Worm (Caenorhabditis elegans): ENCODE results near the gene hsp-12.6.

Gene hsp-12.6

DNA sequence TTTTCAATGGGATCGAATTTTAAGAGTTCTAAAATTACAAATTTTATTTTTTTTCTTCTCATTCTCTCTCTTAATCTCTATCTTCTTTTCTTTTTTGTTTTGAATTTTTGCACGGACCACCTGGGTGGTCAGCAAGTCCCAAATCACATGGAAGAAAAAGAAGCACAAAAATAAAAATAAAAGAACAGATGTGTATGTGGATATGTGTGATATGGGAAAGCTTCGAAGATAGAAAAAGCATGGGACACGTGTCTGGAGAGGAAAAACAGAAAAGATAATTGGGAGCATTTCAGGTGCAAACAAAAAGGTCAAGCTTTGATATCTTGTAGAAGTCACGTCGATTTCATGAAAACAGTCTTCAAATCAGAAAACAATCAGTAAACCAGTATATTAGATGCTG is at the start of gene hsp-12.6:
hsp-12.6 (minus strand) TSS at position 20 of the 400 bp plus-strand sequence.
- TF ChIP-seq unc-62 (GFP tag; optimal IDR thresholded peaks at IDR 0.05), result no peak

DNA sequence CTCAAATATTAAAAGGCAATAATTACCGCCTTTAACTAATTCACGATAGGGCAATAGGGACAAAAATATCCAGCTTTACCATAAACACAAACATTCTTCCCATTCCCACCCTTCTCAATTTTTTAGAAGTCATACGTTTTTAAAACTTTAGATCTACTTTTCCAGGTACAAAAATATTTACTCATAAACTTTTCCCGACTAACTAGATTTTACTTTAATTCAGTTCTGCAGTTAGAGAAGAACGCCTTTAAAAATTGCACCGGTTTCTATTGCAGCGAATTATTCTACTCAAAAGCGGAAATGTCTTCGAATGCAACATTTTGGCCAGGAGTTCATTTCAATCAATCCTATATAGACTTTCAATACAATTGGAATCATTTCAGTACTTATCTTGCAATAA is 49.3 kb upstream of the hsp-12.6 start, which contains the start of gene sru-3:
sru-3 (plus strand) TSS at position 301 of the 400 bp plus-strand sequence.
- TF ChIP-seq unc-62 (GFP tag; optimal IDR thresholded peaks at IDR 0.05), result no peak

DNA sequence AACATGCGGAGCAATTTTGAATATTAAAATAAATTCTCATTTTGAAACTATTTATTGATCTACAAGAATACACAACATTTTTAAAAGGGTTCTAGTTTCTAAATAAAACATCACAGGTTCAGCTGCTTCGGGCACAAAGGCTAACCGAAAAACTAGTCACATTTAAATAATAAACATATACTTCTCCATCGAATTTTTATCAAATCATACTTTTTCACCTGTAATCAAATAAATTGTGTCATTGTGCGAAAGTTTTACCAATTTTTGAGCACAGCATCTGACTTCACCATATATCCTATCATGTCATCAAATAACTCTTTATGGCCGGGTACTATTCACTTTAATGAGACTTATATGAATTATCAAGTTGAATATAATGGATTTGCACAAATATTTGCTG is 43.3 kb upstream of the hsp-12.6 start, which contains the start of gene sru-6:
sru-6 (plus strand) TSS at position 301 of the 400 bp plus-strand sequence.
- TF ChIP-seq unc-62 (GFP tag; optimal IDR thresholded peaks at IDR 0.05), result no peak

DNA sequence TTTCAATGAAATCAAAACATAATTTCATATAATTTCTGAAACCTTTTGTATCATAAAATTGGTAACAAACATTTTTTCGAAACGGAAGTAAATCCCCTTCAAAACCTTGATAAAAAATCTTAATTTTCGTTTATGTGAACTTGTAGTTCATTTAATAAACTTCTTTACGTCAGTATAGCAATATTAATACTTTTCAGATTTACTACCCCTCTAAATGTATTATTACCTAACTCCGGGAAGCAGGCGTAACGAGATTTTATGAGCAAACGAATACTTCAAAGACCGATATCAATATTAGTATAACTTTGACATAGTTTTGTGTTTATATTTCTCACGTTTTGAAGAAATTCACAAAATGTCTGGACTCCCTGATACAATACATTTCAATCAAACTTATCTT is 41.3 kb upstream of the hsp-12.6 start, which contains the start of gene sru-1:
sru-1 (plus strand) TSS at position 301 of the 400 bp plus-strand sequence.
- TF ChIP-seq unc-62 (GFP tag; optimal IDR thresholded peaks at IDR 0.05), result no peak

DNA sequence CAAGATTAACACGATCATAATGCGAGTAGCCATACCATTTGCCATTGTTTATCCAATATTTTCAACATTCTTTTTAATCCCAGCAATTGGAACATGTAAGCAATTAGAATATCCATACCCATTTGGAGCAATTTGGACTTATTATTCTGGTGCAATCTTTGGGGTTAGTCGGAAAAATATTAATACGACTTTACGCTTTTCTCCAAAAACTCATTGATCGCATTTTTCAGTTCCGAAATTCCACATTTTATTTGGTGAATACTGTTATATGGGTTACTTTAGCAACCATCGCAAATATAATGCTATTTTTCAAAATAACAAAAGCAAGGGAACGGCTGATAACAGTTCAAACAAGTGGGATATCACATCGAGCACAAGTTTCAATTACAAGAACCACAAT is 39.8 kb upstream of the hsp-12.6 start:
- no peak for TF ChIP-seq unc-62 (GFP tag; optimal IDR thresholded peaks at IDR 0.05)

DNA sequence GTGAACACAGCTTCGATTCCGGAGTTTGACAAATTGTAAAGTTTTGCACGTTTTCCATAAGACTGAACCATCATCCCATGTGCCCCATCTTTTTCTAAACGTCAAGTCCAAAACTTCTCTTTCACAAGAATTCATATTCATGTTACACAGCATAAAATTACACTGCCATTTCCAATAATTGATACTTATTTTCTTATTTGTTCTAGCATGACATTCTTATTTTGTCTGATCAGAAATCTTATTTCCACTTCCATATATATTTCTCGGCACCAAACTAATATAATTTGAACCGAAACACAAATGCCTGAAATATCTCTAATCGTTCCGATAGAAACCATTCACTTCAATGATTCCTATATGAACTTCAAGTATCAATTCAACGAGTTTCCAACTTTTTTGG is 38.9 kb upstream of the hsp-12.6 start, which contains the start of gene sru-2:
sru-2 (plus strand) TSS at position 301 of the 400 bp plus-strand sequence.
- TF ChIP-seq unc-62 (GFP tag; optimal IDR thresholded peaks at IDR 0.05), result no peak

DNA sequence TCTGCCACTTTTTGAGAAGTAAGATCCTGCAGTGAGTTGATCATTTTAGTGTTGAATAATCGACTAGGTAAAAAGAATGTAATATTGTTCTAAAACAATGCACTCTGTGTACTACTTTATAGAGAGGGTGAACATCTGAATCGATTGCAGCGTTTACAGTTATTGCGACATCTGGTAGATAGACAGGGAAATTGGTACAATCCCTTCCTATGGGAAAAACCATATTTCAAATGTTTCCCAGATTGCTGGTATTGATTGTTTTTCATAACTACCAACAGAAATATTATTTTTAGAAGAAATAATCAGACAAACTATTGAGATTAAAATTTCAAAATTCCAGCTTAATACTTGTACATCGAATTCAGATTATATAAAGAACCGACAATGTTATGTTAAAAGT is 38.0 kb upstream of the hsp-12.6 start, which contains the start of gene gadr-2:
gadr-2 (minus strand) TSS at position 101 of the 400 bp plus-strand sequence.
- no peak for TF ChIP-seq unc-62 (GFP tag; optimal IDR thresholded peaks at IDR 0.05)

DNA sequence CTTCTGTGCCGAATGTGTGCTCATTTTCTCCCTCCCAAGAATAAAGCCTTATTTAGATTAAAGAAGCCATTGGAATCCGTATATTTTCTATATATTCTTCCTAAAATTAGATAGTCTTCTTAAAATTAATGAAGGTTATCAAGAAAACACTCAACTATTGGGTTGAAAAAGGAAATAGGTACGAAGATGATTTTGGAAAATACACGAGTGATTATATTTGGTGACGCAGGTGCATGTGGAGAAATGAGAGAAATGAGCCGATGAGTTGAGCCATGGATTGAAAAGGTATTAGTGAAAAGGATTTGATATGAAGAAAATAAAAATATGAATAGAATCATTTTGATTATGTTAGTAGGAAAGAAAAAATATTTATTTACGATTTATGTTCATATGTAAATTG is 33.9 kb upstream of the hsp-12.6 start, which contains the start of gene cng-3:
cng-3 (minus strand) TSS at position 102 of the 400 bp plus-strand sequence.
- no peak for TF ChIP-seq unc-62 (GFP tag; optimal IDR thresholded peaks at IDR 0.05)

DNA sequence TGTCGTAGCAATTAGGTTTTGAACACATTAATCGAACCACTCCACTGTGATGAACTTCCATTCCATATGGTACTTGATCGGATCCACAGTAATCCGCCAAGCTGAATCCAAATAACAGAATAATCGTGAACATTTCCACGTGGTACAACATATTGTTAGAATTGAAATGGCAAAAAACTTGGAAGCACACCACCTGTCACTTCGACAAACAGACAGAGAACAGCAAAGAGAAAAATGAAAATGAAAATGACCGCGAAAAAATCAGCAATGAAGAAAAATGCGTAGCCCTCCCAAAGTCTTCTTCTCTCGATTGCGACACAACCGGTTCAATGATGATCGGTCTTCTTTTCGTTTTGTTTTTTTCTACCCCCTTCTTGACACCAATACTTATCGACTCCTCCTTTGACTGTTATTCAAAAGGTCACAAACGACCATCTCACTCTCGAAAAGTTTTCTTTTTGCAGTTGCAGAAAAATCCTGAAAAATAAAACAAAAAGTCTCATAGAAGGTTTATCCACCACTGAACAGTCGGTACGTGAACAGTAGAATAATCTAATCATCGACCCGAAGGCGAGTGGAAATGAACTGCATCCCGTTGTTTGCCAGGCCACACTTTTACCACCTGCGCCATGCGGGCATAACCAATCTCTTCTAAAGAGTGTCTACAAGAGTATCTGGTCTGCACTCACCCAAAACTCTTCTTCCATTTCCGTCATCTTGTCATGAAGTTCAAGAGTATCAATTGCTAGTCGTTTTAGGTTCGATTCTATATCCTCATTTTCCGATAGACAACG is 30.3 kb upstream of the hsp-12.6 start, which contains the start of gene wrt-3:
wrt-3 (minus strand) TSS at position 322 of the 794 bp plus-strand sequence.
- no peak for TF ChIP-seq unc-62 (GFP tag; optimal IDR thresholded peaks at IDR 0.05)

DNA sequence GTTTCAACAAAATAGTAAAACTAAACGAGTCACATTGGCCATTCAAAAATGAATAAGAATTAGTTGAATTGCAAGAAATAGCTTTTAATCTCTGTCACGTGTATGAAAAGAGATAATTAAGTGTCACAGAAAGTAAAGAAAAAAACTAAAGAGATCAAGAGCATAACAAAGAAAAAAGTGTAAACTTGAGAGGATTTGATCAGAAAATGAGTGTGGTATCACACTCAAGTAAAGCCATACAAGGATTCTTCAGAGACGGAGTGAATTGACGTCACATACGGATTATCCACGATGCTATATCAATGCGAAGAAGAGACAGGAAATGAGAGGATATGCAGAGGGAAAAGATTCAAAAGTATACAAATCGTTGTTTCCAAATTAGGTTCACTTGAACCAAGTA is 22.3 kb upstream of the hsp-12.6 start:
- TF ChIP-seq unc-62 (GFP tag; optimal IDR thresholded peaks at IDR 0.05), result no peak

DNA sequence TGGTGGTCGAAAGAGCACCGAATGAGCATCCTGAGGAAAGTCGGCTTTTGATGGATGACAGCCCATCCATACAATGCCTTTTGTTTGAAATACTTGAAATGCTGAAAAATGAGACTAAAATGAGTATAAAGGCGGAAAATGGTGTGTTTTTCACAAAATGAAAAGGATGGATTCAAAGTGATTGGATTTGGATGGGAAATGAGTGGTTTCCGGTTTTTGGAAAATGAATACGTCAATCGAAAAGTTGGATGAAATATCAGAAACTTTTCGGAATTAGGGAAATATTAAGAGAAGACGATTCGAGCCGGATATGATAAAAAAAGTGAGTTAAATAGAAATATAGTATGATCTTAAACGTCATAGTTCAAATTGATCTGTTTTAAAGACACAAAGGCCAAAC is 20.4 kb upstream of the hsp-12.6 start, which contains the start of gene F38E11.6:
F38E11.6 (minus strand) TSS at position 101 of the 400 bp plus-strand sequence.
- TF ChIP-seq unc-62 (GFP tag; optimal IDR thresholded peaks at IDR 0.05), result no peak

DNA sequence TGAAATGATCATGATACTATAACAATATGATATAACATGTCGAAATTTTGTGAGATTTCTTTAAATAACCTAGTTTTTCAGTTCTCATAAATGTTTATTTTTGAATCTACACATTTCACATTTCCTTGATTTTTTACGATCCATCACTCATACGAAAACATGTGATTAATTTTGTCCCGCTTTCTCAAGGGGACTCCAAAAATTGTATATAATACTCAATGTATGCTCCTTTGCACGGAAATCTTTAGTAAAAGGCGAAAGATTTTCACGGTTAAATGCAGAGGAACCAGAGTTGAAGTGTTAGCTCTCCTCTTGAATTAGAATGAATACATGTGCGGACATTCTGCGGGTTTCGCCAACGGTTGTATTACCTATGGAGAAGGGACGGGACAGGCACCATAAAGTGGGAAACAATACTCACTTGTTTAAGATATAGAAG is 17.3 kb upstream of the hsp-12.6 start:
- no peak for TF ChIP-seq unc-62 (GFP tag; optimal IDR thresholded peaks at IDR 0.05)

DNA sequence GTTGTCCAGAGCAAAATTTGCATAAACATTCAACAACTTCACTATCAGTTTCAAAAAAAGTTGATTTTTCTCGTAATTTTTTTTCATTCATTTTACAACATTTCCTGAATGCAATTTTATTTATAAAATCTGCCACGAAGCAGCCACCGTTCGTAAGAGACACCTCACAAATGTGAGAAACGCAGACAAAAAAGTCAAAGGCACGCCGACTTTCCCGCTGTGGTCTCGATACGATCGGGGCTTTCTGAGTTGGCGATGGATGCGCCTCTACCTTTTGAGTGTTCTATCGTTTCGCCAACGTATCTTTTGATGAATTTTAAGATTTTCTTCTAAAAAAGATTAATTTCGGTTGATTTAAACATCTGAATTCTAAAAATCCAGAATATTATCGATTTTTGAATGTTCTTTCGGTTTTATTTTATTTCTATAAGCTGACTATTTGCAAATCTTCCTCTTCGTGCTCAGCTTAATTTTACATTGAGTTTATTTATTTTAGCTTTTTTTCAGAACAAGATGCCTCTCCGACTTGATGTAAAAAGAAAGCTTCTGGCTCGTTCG is 12.3 kb upstream of the hsp-12.6 start, which contains the start of gene copb-2:
copb-2 (plus strand) TSS at position 508 of the 558 bp plus-strand sequence.
- no peak for TF ChIP-seq unc-62 (GFP tag; optimal IDR thresholded peaks at IDR 0.05)

DNA sequence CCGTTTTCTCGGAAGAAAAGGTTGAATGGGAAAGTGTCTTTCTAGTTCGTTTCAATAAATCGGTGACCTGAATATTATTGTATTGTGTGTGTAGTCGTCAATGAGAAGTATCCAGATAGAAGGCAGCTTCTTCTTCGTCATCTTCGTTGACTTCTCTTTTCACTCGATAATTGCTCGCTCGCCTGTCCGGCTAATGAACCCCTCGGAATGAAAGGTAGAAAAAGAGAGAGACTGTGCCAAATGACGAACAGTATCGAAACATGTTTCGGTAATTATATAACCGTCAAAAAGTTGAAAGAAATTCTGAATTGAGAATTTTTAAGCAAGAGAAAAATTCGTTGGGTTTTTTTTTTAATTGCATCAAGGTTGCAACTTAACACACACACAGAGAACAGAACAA is 10.4 kb upstream of the hsp-12.6 start, which contains the start of gene cutl-17:
cutl-17 (minus strand) TSS at position 101 of the 400 bp plus-strand sequence.
- TF ChIP-seq unc-62 (GFP tag; optimal IDR thresholded peaks at IDR 0.05), result no peak

DNA sequence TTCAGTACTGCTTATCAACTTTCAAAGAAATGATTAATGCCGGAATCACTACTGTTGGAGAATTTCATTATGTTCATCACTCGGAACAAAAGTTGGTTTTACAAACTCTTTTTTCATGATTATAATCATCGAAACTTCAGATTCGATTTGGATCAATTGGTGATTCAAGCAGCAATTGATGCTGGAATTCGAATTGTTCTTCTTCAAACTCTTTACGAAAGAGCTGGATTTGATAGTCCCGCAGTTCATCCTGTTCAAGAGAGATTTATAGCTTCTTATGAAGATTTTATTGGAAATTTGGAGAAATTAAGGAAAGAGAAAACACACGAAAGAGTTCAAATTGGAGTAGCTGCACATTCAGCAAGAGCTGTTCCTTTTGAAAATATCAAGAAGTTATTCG is 4.8 kb upstream of the hsp-12.6 start:
- TF ChIP-seq unc-62 (GFP tag; optimal IDR thresholded peaks at IDR 0.05), result no peak

DNA sequence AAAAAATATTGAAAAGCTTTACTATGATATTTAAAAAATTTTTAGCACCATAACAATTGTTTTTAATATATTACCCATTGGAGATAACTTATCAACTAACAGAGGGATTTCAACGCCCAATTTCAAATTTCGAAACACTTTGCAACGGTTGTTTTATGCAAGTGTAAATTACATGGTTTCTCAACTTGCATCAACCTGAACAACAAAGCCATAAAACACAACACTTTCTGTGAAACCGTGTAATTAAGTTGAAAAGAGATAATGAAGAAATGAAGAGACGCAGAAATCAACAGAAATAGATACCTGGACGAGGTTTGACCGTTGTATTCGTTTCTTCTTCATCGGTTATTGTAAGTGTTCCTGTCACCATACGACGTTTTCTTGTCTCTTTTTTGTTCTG is 3.3 kb upstream of the hsp-12.6 start, which contains the start of gene cpin-1:
cpin-1 (plus strand) TSS at position 301 of the 400 bp plus-strand sequence.
- TF ChIP-seq unc-62 (GFP tag; optimal IDR thresholded peaks at IDR 0.05), result no peak
